Worm (Caenorhabditis elegans) whole organism, L1 larva: ENCODE results near the gene F55C12.4.

ENCODE experiments used
- C16A3.4 ChIP-seq: fragments of 150-350 bp; optimal IDR thresholded peaks from 2 replicates; lab custom pipeline; 2014; ENCODE audit warnings: missing biosample characterization, missing genetic modification characterization
- C34B4.2 ChIP-seq: sonication (generic microtip); optimal IDR thresholded peaks from 2 replicates; lab custom pipeline; 2017; ENCODE audit warnings: mild to moderate bottlenecking, missing genetic modification characterization, missing compliant biosample characterization
- F16B12.6 ChIP-seq: fragments of 150-350 bp; optimal IDR thresholded peaks from 2 replicates; lab custom pipeline; 2014; ENCODE audit warnings: missing biosample characterization, missing genetic modification characterization
- Y116A8C.19 ChIP-seq: sonication (generic microtip); optimal IDR thresholded peaks from 2 replicates; lab custom pipeline; 2016; ENCODE audit warnings: missing compliant biosample characterization, missing genetic modification characterization, borderline replicate concordance
- ama-1 ChIP-seq: fragments of 150-350 bp; optimal IDR thresholded peaks from 2 replicates; lab custom pipeline; 2014
- blmp-1 ChIP-seq: fragments of 150-350 bp; optimal IDR thresholded peaks from 2 replicates; lab custom pipeline; 2014; ENCODE audit warnings: missing biosample characterization, missing genetic modification characterization
- ceh-63 ChIP-seq: fragments of 200-800 bp; sonication (Bioruptor generic); optimal IDR thresholded peaks from 2 replicates; lab custom pipeline; 2018; ENCODE audit warnings: mild to moderate bottlenecking, missing genetic modification characterization, missing compliant biosample characterization
- ceh-82 ChIP-seq, 3 experiments: fragments of 150-350 bp in 1 of 3; sonication (generic microtip) in 2 of 3; optimal IDR thresholded peaks; 2 replicates each; lab custom pipeline; 2014 to 2017; ENCODE audit warnings: missing biosample characterization in 3 of 3, missing genetic modification characterization in 3 of 3
- dsc-1 ChIP-seq: sonication (generic microtip); optimal IDR thresholded peaks from 2 replicates; lab custom pipeline; 2016; ENCODE audit warnings: mild to moderate bottlenecking, missing genetic modification characterization, missing compliant biosample characterization
- efl-3 ChIP-seq: fragments of 200-800 bp; sonication (Bioruptor generic); optimal IDR thresholded peaks from 2 replicates; lab custom pipeline; 2018; ENCODE audit warnings: mild to moderate bottlenecking, missing genetic modification characterization, missing compliant biosample characterization
- egl-13 ChIP-seq: sonication (generic microtip); optimal IDR thresholded peaks from 2 replicates; lab custom pipeline; 2016; ENCODE audit warnings: missing genotype, missing genetic modification reagents, missing genetic modification characterization, missing compliant biosample characterization
- elt-2 ChIP-seq: sonication (generic microtip); optimal IDR thresholded peaks from 2 replicates; lab custom pipeline; 2016; ENCODE audit warnings: missing genetic modification characterization, mild to moderate bottlenecking, inconsistent platforms, missing compliant biosample characterization, missing genetic modification reagents
- ets-5 ChIP-seq: fragments of 200-800 bp; sonication (Bioruptor generic); IDR thresholded peaks from 2 replicates; pipeline ENCODE4 v1.3.6; 2022; ENCODE audit warnings: missing genetic modification characterization, missing compliant biosample characterization
- fkh-10 ChIP-seq: sonication (generic microtip); optimal IDR thresholded peaks from 2 replicates; lab custom pipeline; 2017; ENCODE audit warnings: missing biosample characterization, missing genetic modification reagents, missing genetic modification characterization
- fkh-8 ChIP-seq: sonication (generic microtip); optimal IDR thresholded peaks from 2 replicates; lab custom pipeline; 2016; ENCODE audit warnings: mild to moderate bottlenecking, missing genetic modification characterization, missing compliant biosample characterization
- grh-1 ChIP-seq: fragments of 200-800 bp; sonication (Bioruptor generic); IDR thresholded peaks from 2 replicates; pipeline ENCODE4 v1.3.6; 2022; ENCODE audit warnings: missing genetic modification reagents, missing genetic modification characterization, missing compliant biosample characterization
- hlh-4 ChIP-seq: sonication (generic microtip); optimal IDR thresholded peaks from 2 replicates; lab custom pipeline; 2016; ENCODE audit warnings: mild to moderate bottlenecking, missing genetic modification characterization, missing compliant biosample characterization
- irx-1 ChIP-seq: sonication (generic microtip); optimal IDR thresholded peaks from 2 replicates; lab custom pipeline; 2016; ENCODE audit warnings: missing genetic modification characterization, missing compliant biosample characterization
- lin-35 ChIP-seq, 2 experiments: fragments of 150-350 bp; optimal IDR thresholded peaks; 2 replicates each; lab custom pipeline; 2014; ENCODE audit warnings: missing biosample characterization in 2 of 2, missing genetic modification characterization in 2 of 2, missing genetic modification reagents in 2 of 2
- lin-39 ChIP-seq: fragments of 150-350 bp; optimal IDR thresholded peaks from 2 replicates; lab custom pipeline; 2014; ENCODE audit warnings: missing biosample characterization, missing genetic modification reagents, missing genetic modification characterization
- lir-3 ChIP-seq: sonication (generic microtip); optimal IDR thresholded peaks from 2 replicates; lab custom pipeline; 2016; ENCODE audit warnings: mild to moderate bottlenecking, missing genetic modification characterization, moderate library complexity, missing compliant biosample characterization; ENCODE audit not compliant: poor library complexity
- mab-9 ChIP-seq: fragments of 200-800 bp; sonication (Bioruptor generic); IDR thresholded peaks from 2 replicates; pipeline ENCODE4 v1.3.6; 2022; ENCODE audit warnings: missing genetic modification reagents, missing genetic modification characterization, missing compliant biosample characterization
- mdl-1 ChIP-seq, 2 experiments: fragments of 150-350 bp; optimal IDR thresholded peaks; 2 replicates each; lab custom pipeline; 2014 to 2017; ENCODE audit warnings: missing biosample characterization in 2 of 2, missing genetic modification characterization in 2 of 2, inconsistent platforms in 1 of 2
- mef-2 ChIP-seq: fragments of 150-350 bp; optimal IDR thresholded peaks from 2 replicates; lab custom pipeline; 2014; ENCODE audit warnings: missing biosample characterization, missing genetic modification characterization
- nhr-11 ChIP-seq: fragments of 150-350 bp; optimal IDR thresholded peaks from 2 replicates; lab custom pipeline; 2014; ENCODE audit warnings: missing biosample characterization, missing genetic modification characterization
- nhr-28 ChIP-seq: fragments of 150-350 bp; optimal IDR thresholded peaks from 2 replicates; lab custom pipeline; 2014; ENCODE audit warnings: missing biosample characterization, missing genetic modification characterization
- nhr-47 ChIP-seq: sonication (generic microtip); optimal IDR thresholded peaks from 2 replicates; lab custom pipeline; 2016; ENCODE audit warnings: mild to moderate bottlenecking, missing genetic modification characterization, moderate library complexity, missing compliant biosample characterization
- nhr-71 ChIP-seq: sonication (generic microtip); optimal IDR thresholded peaks from 2 replicates; lab custom pipeline; 2016; ENCODE audit warnings: mild to moderate bottlenecking, missing genetic modification characterization, moderate library complexity, missing compliant biosample characterization
- nhr-76 ChIP-seq: sonication (generic microtip); optimal IDR thresholded peaks from 2 replicates; lab custom pipeline; 2017; ENCODE audit warnings: missing biosample characterization, missing genetic modification characterization
- nhr-77 ChIP-seq: fragments of 150-350 bp; optimal IDR thresholded peaks from 2 replicates; lab custom pipeline; 2014; ENCODE audit warnings: missing biosample characterization, missing genetic modification characterization
- nhr-84 ChIP-seq: sonication (generic microtip); optimal IDR thresholded peaks from 2 replicates; lab custom pipeline; 2017; ENCODE audit warnings: missing biosample characterization, missing genetic modification characterization
- pag-3 ChIP-seq: sonication (generic microtip); optimal IDR thresholded peaks from 2 replicates; lab custom pipeline; 2017; ENCODE audit warnings: missing genetic modification characterization, mild to moderate bottlenecking, missing compliant biosample characterization, antibody characterized with exemption, borderline replicate concordance; ENCODE audit not compliant: insufficient read depth
- pax-3 ChIP-seq: fragments of 200-800 bp; sonication (Bioruptor generic); optimal IDR thresholded peaks from 2 replicates; lab custom pipeline; 2018; ENCODE audit warnings: mild to moderate bottlenecking, missing genetic modification characterization, moderate library complexity, missing compliant biosample characterization
- rnt-1 ChIP-seq: sonication (generic microtip); optimal IDR thresholded peaks from 2 replicates; lab custom pipeline; 2016; ENCODE audit warnings: mild to moderate bottlenecking, missing genetic modification characterization, moderate library complexity, missing compliant biosample characterization
- snu-23 ChIP-seq: sonication (generic microtip); optimal IDR thresholded peaks from 2 replicates; lab custom pipeline; 2016; ENCODE audit warnings: missing genetic modification characterization, missing compliant biosample characterization
- sox-4 ChIP-seq: sonication (generic microtip); optimal IDR thresholded peaks from 2 replicates; lab custom pipeline; 2016; ENCODE audit warnings: missing genetic modification characterization, missing compliant biosample characterization
- sptf-1 ChIP-seq: fragments of 150-350 bp; optimal IDR thresholded peaks from 2 replicates; lab custom pipeline; 2014; ENCODE audit warnings: missing biosample characterization, missing genetic modification characterization
- swsn-7 ChIP-seq: sonication (generic microtip); optimal IDR thresholded peaks from 2 replicates; lab custom pipeline; 2016; ENCODE audit warnings: missing genetic modification characterization, missing compliant biosample characterization
- tbx-2 ChIP-seq: sonication (generic microtip); optimal IDR thresholded peaks from 2 replicates; lab custom pipeline; 2016; ENCODE audit warnings: missing genetic modification characterization, missing compliant biosample characterization
- tlp-1 ChIP-seq: fragments of 150-350 bp; optimal IDR thresholded peaks from 2 replicates; lab custom pipeline; 2014; ENCODE audit warnings: missing biosample characterization, missing genetic modification characterization
- unc-62 ChIP-seq: fragments of 150-350 bp; optimal IDR thresholded peaks from 2 replicates; lab custom pipeline; 2014; ENCODE audit warnings: missing biosample characterization, missing genetic modification reagents, missing genetic modification characterization
- unc-86 ChIP-seq: sonication (generic microtip); optimal IDR thresholded peaks from 2 replicates; lab custom pipeline; 2016; ENCODE audit warnings: missing genetic modification characterization, missing compliant biosample characterization
- unc-98 ChIP-seq: fragments of 200-800 bp; sonication (Bioruptor generic); IDR thresholded peaks from 2 replicates; pipeline ENCODE4 v1.3.6; 2022; ENCODE audit warnings: missing genetic modification characterization, missing compliant biosample characterization
- vab-15 ChIP-seq: sonication (generic microtip); optimal IDR thresholded peaks from 2 replicates; lab custom pipeline; 2017; ENCODE audit warnings: missing genotype, mild to moderate bottlenecking, missing genetic modification characterization, missing compliant biosample characterization
- zag-1 ChIP-seq: fragments of 150-350 bp; optimal IDR thresholded peaks from 2 replicates; lab custom pipeline; 2014; ENCODE audit warnings: missing biosample characterization, missing genetic modification characterization
- ztf-11 ChIP-seq, 2 experiments: sonication (generic microtip); optimal IDR thresholded peaks; 2 replicates each; lab custom pipeline; 2016 to 2017; ENCODE audit warnings: missing genetic modification characterization in 2 of 2, missing biosample characterization in 1 of 2, missing compliant biosample characterization in 1 of 2
- ztf-4 ChIP-seq: fragments of 150-350 bp; optimal IDR thresholded peaks from 2 replicates; lab custom pipeline; 2014; ENCODE audit warnings: missing biosample characterization, missing genetic modification characterization

Gene F55C12.4

ce11 chrII:5836153-5836719 is 22.0 kb downstream of the F55C12.4 start, which contains the start of gene fzo-1 (continued):
- TF ChIP-seq rnt-1 (tag; lab: Kevin White, UChicago) (no peak), sptf-1 (tag; lab: Kevin White, UChicago) (no peak), snu-23 (GFP tag; lab: Kevin White, UChicago) (peak; percentile 58), ztf-4 (tag; lab: Kevin White, UChicago) (no peak), egl-13 (peak; percentile 16), nhr-84 (tag; lab: Kevin White, UChicago) (no peak), unc-86 (tag; lab: Kevin White, UChicago) (peak; percentile 2), C16A3.4 (tag; lab: Kevin White, UChicago) (peak; percentile 45), efl-3 (no peak), pax-3 (tag; lab: Kevin White, UChicago) (peak; percentile 86), Y116A8C.19 (tag; lab: Kevin White, UChicago) (no peak), mab-9 (GFP tag; lab: Robert Waterston, UW) (no peak), ets-5 (GFP tag; lab: Robert Waterston, UW) (no peak), F16B12.6 (tag; lab: Kevin White, UChicago) (peak; percentile 7), sox-4 (tag; lab: Kevin White, UChicago) (peak; percentile 71), nhr-11 (no peak), mdl-1 (tag; optimal IDR thresholded peaks at IDR 0.05; lab: Kevin White, UChicago) (no peak), blmp-1 (tag; lab: Kevin White, UChicago) (peak; percentile 46), nhr-71 (tag; lab: Kevin White, UChicago) (peak; percentile 74), fkh-10 (GFP tag; lab: Kevin White, UChicago) (no peak), elt-2 (peak; percentile 37), tlp-1 (tag; lab: Kevin White, UChicago) (no peak), nhr-28 (tag; lab: Kevin White, UChicago) (no peak), vab-15 (tag; lab: Kevin White, UChicago) (no peak), dsc-1 (tag; lab: Kevin White, UChicago) (peak; percentile 52), swsn-7 (tag; lab: Kevin White, UChicago) (peak; percentile 45), hlh-4 (tag; lab: Kevin White, UChicago) (no peak), nhr-47 (peak; percentile 69), fkh-8 (tag; lab: Kevin White, UChicago) (peak; percentile 52), grh-1 (GFP tag; lab: Robert Waterston, UW) (no peak), tbx-2 (tag; lab: Kevin White, UChicago) (peak; percentile 61), nhr-76 (tag; lab: Kevin White, UChicago) (no peak), lin-39 (tag; lab: Kevin White, UChicago) (no peak), ceh-82 (tag; optimal IDR thresholded peaks at IDR 0.05; lab: Kevin White, UChicago) (no peak), irx-1 (tag; lab: Kevin White, UChicago) (peak; percentile 20), C34B4.2 (tag; lab: Kevin White, UChicago) (no peak), nhr-77 (no peak), ceh-63 (peak; percentile 72), ama-1 (lab: Kevin White, UChicago) (no peak), zag-1 (tag; lab: Kevin White, UChicago) (no peak), pag-3 (tag; lab: Kevin White, UChicago) (no peak), lir-3 (tag; lab: Kevin White, UChicago) (peak; percentile 77), unc-98 (GFP tag; lab: Robert Waterston, UW) (peak; percentile 92), lin-35 (GFP tag; optimal IDR thresholded peaks at IDR 0.05; lab: Kevin White, UChicago) (peak; percentile 38 to 55), unc-62 (no peak), mef-2 (tag; lab: Kevin White, UChicago) (no peak), ztf-11 (tag; optimal IDR thresholded peaks at IDR 0.05; lab: Kevin White, UChicago) (peak in 1 of 2 experiments; percentile 64)
- TF ChIP-seq, all 84 proteins: peak for 38
